Fruit fly (Drosophila melanogaster): ENCODE measurements around the gene CtsL4.

CtsL4 gene

DNA sequence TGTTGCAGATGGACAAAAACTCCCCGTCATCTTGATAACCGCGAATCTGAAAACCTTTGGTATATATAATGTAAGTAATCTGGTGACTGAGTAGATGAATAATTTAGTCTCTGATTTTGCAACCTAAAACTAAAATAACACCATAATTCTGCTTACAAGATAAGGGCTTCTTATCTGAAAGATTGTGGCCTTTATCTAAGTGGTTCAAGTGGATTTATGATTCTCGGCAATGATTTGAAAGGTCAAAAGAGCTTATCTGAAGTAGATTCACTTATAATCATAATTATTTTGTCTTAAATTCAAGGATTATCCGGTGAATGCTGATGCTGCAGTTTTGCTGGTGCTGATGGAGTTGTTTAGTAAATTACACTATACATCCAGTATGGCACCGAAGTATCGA is 40.5 kb downstream of the CtsL4 start (continued):
- TF ChIP-seq CG6689 (GFP tag; IDR thresholded peaks at IDR 0.05) (no peak), Nf-YB (GFP tag; optimal IDR thresholded peaks at IDR 0.05) (no peak), CG12299 (tag; optimal IDR thresholded peaks at IDR 0.05) (no peak), da (GFP tag; optimal IDR thresholded peaks at IDR 0.05) (no peak), CG15601 (tag; optimal IDR thresholded peaks at IDR 0.05) (no peak), Med (GFP tag) (peak; percentile 6), Six4 (GFP tag; optimal IDR thresholded peaks at IDR 0.05) (no peak), chinmo (GFP tag; IDR thresholded peaks at IDR 0.05; ENCODE audit: partially characterized antibody) (0 out of 4 replicates have a peak, but pooled peaks have one; percentile 21), disco-r (GFP tag; optimal IDR thresholded peaks at IDR 0.05) (no peak), Lim3 (GFP tag; IDR thresholded peaks at IDR 0.05) (no peak), Elba2 (GFP tag; optimal IDR thresholded peaks at IDR 0.05) (no peak), Lpt (GFP tag; optimal IDR thresholded peaks at IDR 0.05) (no peak), Eip74EF (GFP tag; optimal IDR thresholded peaks at IDR 0.05) (peak in 1 of 2 experiments; percentile 7), CG34224 (GFP tag; IDR thresholded peaks at IDR 0.05; ENCODE audit: partially characterized antibody) (no peak), sna (GFP tag; IDR thresholded peaks at IDR 0.05; ENCODE audit: partially characterized antibody) (no peak), CG13894 (tag; optimal IDR thresholded peaks at IDR 0.05) (no peak), CG15479 (GFP tag; optimal IDR thresholded peaks at IDR 0.05) (peak; percentile 66), CG2199 (GFP tag; IDR thresholded peaks at IDR 0.05) (no peak), D (optimal IDR thresholded peaks at IDR 0.05) (no peak), D (GFP tag; optimal IDR thresholded peaks at IDR 0.05) (no peak), eve (GFP tag; optimal IDR thresholded peaks at IDR 0.05) (peak in 1 of 2 experiments; percentile 46), cad (GFP tag; optimal IDR thresholded peaks at IDR 0.05) (no peak), repo (GFP tag; optimal IDR thresholded peaks at IDR 0.05) (no peak), ac (GFP tag; optimal IDR thresholded peaks at IDR 0.05) (no peak), wor (GFP tag; IDR thresholded peaks at IDR 0.05) (no peak), zf30C (GFP tag; optimal IDR thresholded peaks at IDR 0.05) (no peak), Nf-YC (tag; optimal IDR thresholded peaks at IDR 0.05) (no peak), so (GFP tag; IDR thresholded peaks at IDR 0.05) (no peak), CG34376 (GFP tag; optimal IDR thresholded peaks at IDR 0.05) (peak; percentile 82)

DNA sequence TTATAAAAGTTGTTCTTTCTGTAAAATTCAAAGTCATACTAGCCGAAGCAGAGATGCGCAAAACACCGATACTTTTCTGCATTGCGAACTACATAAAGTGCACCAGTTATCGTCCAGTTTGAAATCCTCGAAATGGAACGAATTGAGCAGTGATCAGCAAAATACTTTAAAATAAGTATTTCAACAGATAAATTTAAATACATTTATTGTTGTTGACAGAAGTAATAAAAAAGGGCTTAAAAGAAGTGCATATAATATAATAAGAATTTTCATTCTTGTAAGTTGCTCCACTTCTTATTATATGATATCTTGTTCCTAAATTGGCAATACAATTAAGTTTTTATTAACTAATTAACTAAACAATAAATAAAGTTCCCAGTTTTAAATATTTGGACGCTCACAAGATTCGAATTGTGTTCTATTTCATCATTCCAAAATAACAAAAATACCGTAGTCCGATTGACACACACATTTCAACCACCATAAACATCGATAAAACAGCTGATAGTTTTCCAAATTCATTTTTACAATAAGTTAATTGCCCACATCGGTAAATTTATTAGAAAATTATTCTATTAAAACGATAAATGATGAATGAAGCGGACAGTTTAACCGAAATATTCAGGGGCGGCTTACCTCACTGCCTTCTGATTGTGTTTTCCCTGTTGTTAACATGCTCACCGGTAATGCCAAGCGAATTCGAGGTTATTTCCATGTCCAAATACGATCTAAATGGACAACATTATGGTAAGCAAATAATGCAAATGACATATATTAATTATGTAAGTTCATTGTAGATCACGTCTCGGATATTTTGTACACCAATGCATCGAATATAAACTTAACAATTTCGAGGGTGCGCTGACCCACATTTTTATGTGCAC is 41.8 kb downstream of the CtsL4 start, which contains the start of the genes Usp14 and CG4972:
Gene Usp14, minus strand, starts transcription at position 70 of the 884 bp plus-strand sequence.
Gene CG4972, plus strand, starts transcription at position 466 of the 884 bp plus-strand sequence.
- TF ChIP-seq btn (GFP tag; optimal IDR thresholded peaks at IDR 0.05) (no peak), CG12391 (tag; optimal IDR thresholded peaks at IDR 0.05) (peak; percentile 38), CG13775 (GFP tag; optimal IDR thresholded peaks at IDR 0.05) (peak; percentile 8), CG4424 (GFP tag; optimal IDR thresholded peaks at IDR 0.05) (no peak), trh (GFP tag; optimal IDR thresholded peaks at IDR 0.05) (no peak), br (optimal IDR thresholded peaks at IDR 0.05) (no peak), CG12104 (GFP tag; optimal IDR thresholded peaks at IDR 0.05) (peak; percentile 20), unc-4 (GFP tag; IDR thresholded peaks at IDR 0.05; ENCODE audit: partially characterized antibody) (0 out of 2 replicates have a peak, but pooled peaks have one; percentile 19), CG3995 (GFP tag; optimal IDR thresholded peaks at IDR 0.05) (peak; percentile 77), row (GFP tag; IDR thresholded peaks at IDR 0.05) (peak; percentile 72), Pdp1 (GFP tag; optimal IDR thresholded peaks at IDR 0.05) (peak in 1 of 2 experiments; percentile 27), Xbp1 (GFP tag; optimal IDR thresholded peaks at IDR 0.05) (peak; percentile 6), knrl (GFP tag; IDR thresholded peaks at IDR 0.05; ENCODE audit: partially characterized antibody) (peak; percentile 66), nmo (GFP tag; optimal IDR thresholded peaks at IDR 0.05) (peak; percentile 71), tup (GFP tag; optimal IDR thresholded peaks at IDR 0.05) (no peak), Hand (GFP tag; optimal IDR thresholded peaks at IDR 0.05) (no peak), eyg (GFP tag; optimal IDR thresholded peaks at IDR 0.05) (no peak), CG14014 (GFP tag; IDR thresholded peaks at IDR 0.05) (no peak), CG6683 (GFP tag; optimal IDR thresholded peaks at IDR 0.05) (no peak), CG15601 (tag; optimal IDR thresholded peaks at IDR 0.05) (peak; percentile 11), Atf-2 (GFP tag; optimal IDR thresholded peaks at IDR 0.05) (no peak), Six4 (GFP tag; optimal IDR thresholded peaks at IDR 0.05) (no peak), CG16863 (GFP tag; optimal IDR thresholded peaks at IDR 0.05) (no peak)
